Fruit fly (Drosophila melanogaster): ENCODE data around the gene CG17191.

dm6 chr3R:26980282-26980691 lies 39.3 kb downstream of the CG17191 start:
- no peak for TF ChIP-seq Snoo (tag; optimal IDR thresholded peaks at IDR 0.05)
- no peak for TF ChIP-seq gl (tag; optimal IDR thresholded peaks at IDR 0.05)
- TF ChIP-seq Ets98B (GFP tag; IDR thresholded peaks at IDR 0.05) = peak; percentile 30; the same call in 1 of the 2 replicates
- no peak for TF ChIP-seq CG34367 (tag; optimal IDR thresholded peaks at IDR 0.05)
- no peak for TF ChIP-seq CG4496 (GFP tag; IDR thresholded peaks at IDR 0.05)
- TF ChIP-seq CG14655 (GFP tag; optimal IDR thresholded peaks at IDR 0.05) = no peak
- no peak for TF ChIP-seq rn (GFP tag; IDR thresholded peaks at IDR 0.05)
- peak; percentile 65 for TF ChIP-seq EcR (GFP tag; optimal IDR thresholded peaks at IDR 0.05)
- TF ChIP-seq CG12605 (GFP tag; IDR thresholded peaks at IDR 0.05) = peak; percentile 59
- no peak for TF ChIP-seq CG15710 (tag; optimal IDR thresholded peaks at IDR 0.05)
- TF ChIP-seq CG17806 (tag; optimal IDR thresholded peaks at IDR 0.05) = no peak
- no peak for TF ChIP-seq CG8301 (tag; optimal IDR thresholded peaks at IDR 0.05)
- no peak for TF ChIP-seq CG10348 (GFP tag; IDR thresholded peaks at IDR 0.05)
- TF ChIP-seq CG13204 (GFP tag; optimal IDR thresholded peaks at IDR 0.05) = no peak

All from whole organism, pupa.